Fruit fly (Drosophila melanogaster): ENCODE results near the gene Ir85a.
A peak's percentile ranks its signal among the peaks of the same experiment; 100 is the strongest.

Gene Ir85a

DNA sequence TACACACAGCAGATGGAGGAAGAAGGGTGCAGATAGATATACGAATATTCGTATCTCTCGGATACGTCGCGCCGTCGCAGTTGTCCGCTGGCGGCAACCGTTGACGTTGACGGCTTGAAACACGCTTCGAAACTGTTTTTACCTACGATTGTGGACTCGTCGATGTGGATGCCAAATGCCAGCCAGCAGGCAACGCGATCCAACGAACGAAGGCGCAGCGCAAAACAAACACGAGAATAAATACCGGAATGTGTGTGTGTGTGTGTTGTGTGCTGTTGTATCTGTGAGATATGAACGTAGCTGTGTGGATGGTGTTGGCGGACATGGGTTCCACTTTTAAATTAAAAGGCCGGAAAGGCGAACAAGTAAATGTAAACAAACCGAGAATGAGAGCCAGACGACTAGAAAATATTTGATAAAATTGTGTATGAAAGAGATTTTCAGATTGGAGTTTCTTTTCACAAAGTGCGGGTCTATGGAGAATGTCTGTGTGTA lies 51.7 kb downstream of the Ir85a start (continued):
- peak; percentile 69 for TF ChIP-seq BtbVII (GFP tag; optimal IDR thresholded peaks at IDR 0.05)
- peak; percentile 37 for TF ChIP-seq salm (tag; optimal IDR thresholded peaks at IDR 0.05)
- peak; percentile 36 for TF ChIP-seq CG10979 (tag; optimal IDR thresholded peaks at IDR 0.05)
- 0 out of 2 replicates have a peak, but pooled peaks have one; percentile 13 for TF ChIP-seq H2.0 (GFP tag; IDR thresholded peaks at IDR 0.05)
- TF ChIP-seq CG32532 (GFP tag; IDR thresholded peaks at IDR 0.05), result peak; percentile 46; the same call in 1 of the 2 replicates
- TF ChIP-seq CG11085 (GFP tag; IDR thresholded peaks at IDR 0.05), result no peak
- TF ChIP-seq bigmax (GFP tag; optimal IDR thresholded peaks at IDR 0.05), result no peak
- no peak for TF ChIP-seq usp (GFP tag; optimal IDR thresholded peaks at IDR 0.05)
- peak; percentile 62 for TF ChIP-seq MTF-1 (GFP tag; optimal IDR thresholded peaks at IDR 0.05; ENCODE audit: borderline replicate concordance)
- peak; percentile 58 for TF ChIP-seq CG15269 (tag; optimal IDR thresholded peaks at IDR 0.05)
- TF ChIP-seq CG10267 (tag; optimal IDR thresholded peaks at IDR 0.05), result peak; percentile 23
- peak; percentile 21 for TF ChIP-seq NfI (GFP tag; optimal IDR thresholded peaks at IDR 0.05)
- TF ChIP-seq stwl (tag; optimal IDR thresholded peaks at IDR 0.05), result no peak
- peak; percentile 50 for TF ChIP-seq CG9437 (GFP tag; optimal IDR thresholded peaks at IDR 0.05)
- TF ChIP-seq Hmx (GFP tag; optimal IDR thresholded peaks at IDR 0.05), result no peak
- TF ChIP-seq CG2120 (GFP tag; optimal IDR thresholded peaks at IDR 0.05), result peak; percentile 52
- no peak for TF ChIP-seq CG30431 (GFP tag; optimal IDR thresholded peaks at IDR 0.05)
- TF ChIP-seq tup (GFP tag; optimal IDR thresholded peaks at IDR 0.05), result no peak
- peak; percentile 17 for TF ChIP-seq Hand (GFP tag; optimal IDR thresholded peaks at IDR 0.05)
- peak; percentile 22 for TF ChIP-seq CG18619 (GFP tag; optimal IDR thresholded peaks at IDR 0.05)
- no peak for TF ChIP-seq az2 (GFP tag; optimal IDR thresholded peaks at IDR 0.05)
- peak; percentile 12 for TF ChIP-seq ac (GFP tag; optimal IDR thresholded peaks at IDR 0.05)
- peak; percentile 58 for TF ChIP-seq B-H2 (GFP tag; optimal IDR thresholded peaks at IDR 0.05)
- TF ChIP-seq cg (GFP tag; optimal IDR thresholded peaks at IDR 0.05), result peak; percentile 98
- peak; percentile 26 for TF ChIP-seq pnt (GFP tag; optimal IDR thresholded peaks at IDR 0.05)
- peak; percentile 25 for TF ChIP-seq Sox100B (GFP tag; optimal IDR thresholded peaks at IDR 0.05)
- peak; percentile 94 for TF ChIP-seq Med (GFP tag)
- no peak for TF ChIP-seq ERR (GFP tag; optimal IDR thresholded peaks at IDR 0.05)
- TF ChIP-seq prd (optimal IDR thresholded peaks at IDR 0.05), result no peak
- TF ChIP-seq prd (GFP tag; IDR thresholded peaks at IDR 0.05), result peak; percentile 46; the same call in 2 of the 3 replicates
- TF ChIP-seq CG8281 (tag; optimal IDR thresholded peaks at IDR 0.05), result no peak
- TF ChIP-seq CG4424 (GFP tag; optimal IDR thresholded peaks at IDR 0.05), result no peak
- TF ChIP-seq ap (GFP tag; IDR thresholded peaks at IDR 0.05), result no peak
- TF ChIP-seq vfl (GFP tag; optimal IDR thresholded peaks at IDR 0.05), result peak; percentile 68
- TF ChIP-seq gsb (GFP tag; IDR thresholded peaks at IDR 0.05), result 0 out of 2 replicates have a peak, but pooled peaks have one; percentile 29
- peak; percentile 33 for TF ChIP-seq CG11398 (GFP tag; optimal IDR thresholded peaks at IDR 0.05)
- peak; percentile 57; the same call in 1 of the 2 replicates for TF ChIP-seq HLH3B (GFP tag; IDR thresholded peaks at IDR 0.05)
- peak; percentile 45 for TF ChIP-seq CG3407 (GFP tag; optimal IDR thresholded peaks at IDR 0.05)
- TF ChIP-seq Max (GFP tag; optimal IDR thresholded peaks at IDR 0.05), result peak; percentile 8
- peak; percentile 31; the same call in 1 of the 2 replicates for TF ChIP-seq CG31441 (GFP tag; IDR thresholded peaks at IDR 0.05)
- no peak for TF ChIP-seq Aef1 (GFP tag; IDR thresholded peaks at IDR 0.05)
- no peak for TF ChIP-seq CG2129 (GFP tag; IDR thresholded peaks at IDR 0.05; ENCODE audit: partially characterized antibody)
- TF ChIP-seq CG12219 (GFP tag; optimal IDR thresholded peaks at IDR 0.05), result peak; percentile 63
- peak; percentile 75 for TF ChIP-seq nom (GFP tag; optimal IDR thresholded peaks at IDR 0.05)
- peak; percentile 13 for TF ChIP-seq sima (GFP tag; optimal IDR thresholded peaks at IDR 0.05)
- peak; percentile 50 for TF ChIP-seq rib (GFP tag; IDR thresholded peaks at IDR 0.05)
- TF ChIP-seq CG15601 (tag; optimal IDR thresholded peaks at IDR 0.05), result peak; percentile 51
- TF ChIP-seq CG1603 (tag; optimal IDR thresholded peaks at IDR 0.05), result peak; percentile 66
- TF ChIP-seq CG18262 (tag; optimal IDR thresholded peaks at IDR 0.05), result peak; percentile 40
- TF ChIP-seq shn (GFP tag; optimal IDR thresholded peaks at IDR 0.05), result no peak
- no peak for TF ChIP-seq emc (GFP tag; optimal IDR thresholded peaks at IDR 0.05)

Measured in whole organism, embryonic.